Worm (Caenorhabditis elegans) whole organism, L2 larva: ENCODE results near the gene gur-4.

ENCODE experiments used
- blmp-1 ChIP-seq: sonication (generic microtip); optimal IDR thresholded peaks from 2 replicates; lab custom pipeline; 2017; ENCODE audit warnings: missing genetic modification characterization, mild to moderate bottlenecking, missing compliant biosample characterization, antibody characterized with exemption, moderate library complexity; ENCODE audit not compliant: insufficient read depth
- ceh-82 ChIP-seq: fragments of 150-350 bp; optimal IDR thresholded peaks from 2 replicates; lab custom pipeline; 2014; ENCODE audit warnings: missing biosample characterization, missing genetic modification characterization
- elt-1 ChIP-seq: fragments of 150-350 bp; optimal IDR thresholded peaks from 2 replicates; lab custom pipeline; 2014; ENCODE audit warnings: missing biosample characterization, missing genetic modification characterization
- fos-1 ChIP-seq: fragments of 150-350 bp; optimal IDR thresholded peaks from 2 replicates; lab custom pipeline; 2014; ENCODE audit warnings: missing biosample characterization, missing genetic modification characterization
- lsy-2 ChIP-seq, 2 experiments: fragments of 150-350 bp in 1 of 2; sonication (generic microtip) in 1 of 2; optimal IDR thresholded peaks; 2 replicates each; lab custom pipeline; 2014 to 2017; ENCODE audit warnings: missing biosample characterization in 2 of 2, missing genetic modification characterization in 2 of 2
- mab-5 ChIP-seq: fragments of 150-350 bp; optimal IDR thresholded peaks from 2 replicates; lab custom pipeline; 2014; ENCODE audit warnings: missing biosample characterization, missing genetic modification characterization
- mdl-1 ChIP-seq, 2 experiments: fragments of 150-350 bp in 1 of 2; sonication (generic microtip) in 1 of 2; optimal IDR thresholded peaks; 2 replicates each; lab custom pipeline; 2017; ENCODE audit warnings: missing biosample characterization in 2 of 2, missing genetic modification characterization in 2 of 2
- nhr-23 ChIP-seq: fragments of 150-350 bp; optimal IDR thresholded peaks from 2 replicates; lab custom pipeline; 2014; ENCODE audit warnings: missing biosample characterization, missing genetic modification reagents, missing genetic modification characterization
- nhr-237 ChIP-seq: fragments of 150-350 bp; optimal IDR thresholded peaks from 2 replicates; lab custom pipeline; 2014; ENCODE audit warnings: missing biosample characterization, missing genetic modification characterization
- unc-39 ChIP-seq: fragments of 150-350 bp; optimal IDR thresholded peaks from 2 replicates; lab custom pipeline; 2014; ENCODE audit warnings: missing biosample characterization, missing genetic modification characterization
- unc-55 ChIP-seq: fragments of 150-350 bp; sonication (generic microtip); optimal IDR thresholded peaks from 3 replicates; lab custom pipeline; 2014; ENCODE audit warnings: missing biosample characterization, missing genetic modification reagents, missing genetic modification characterization
- ztf-11 ChIP-seq: sonication (generic microtip); optimal IDR thresholded peaks from 2 replicates; lab custom pipeline; 2017; ENCODE audit warnings: missing biosample characterization, missing genetic modification characterization

DNA sequence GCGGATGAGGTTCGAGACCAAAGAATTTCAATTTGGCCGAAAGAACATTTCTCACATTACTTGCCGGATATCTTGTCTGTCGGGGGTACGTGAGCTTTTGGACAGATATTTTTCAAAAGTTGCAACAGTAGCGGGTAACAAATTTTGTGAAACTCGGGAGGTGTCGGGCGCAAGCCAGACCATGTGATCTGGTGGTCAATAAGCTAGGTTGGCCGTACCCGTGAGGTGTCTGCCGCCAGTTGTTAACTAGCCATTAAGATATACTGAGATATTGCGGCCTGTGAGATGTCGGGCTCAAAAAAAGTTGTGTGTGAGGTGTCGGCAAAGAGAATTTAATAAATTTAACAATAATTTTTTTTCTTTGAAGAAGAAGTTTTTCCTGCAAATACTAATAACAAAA is 13.8 kb downstream of the gur-4 start:
- TF ChIP-seq fos-1 (tag; lab: Kevin White, UChicago) = no peak
- no peak for TF ChIP-seq elt-1 (tag; lab: Kevin White, UChicago)
- TF ChIP-seq unc-55 (GFP tag; lab: Kevin White, UChicago) = no peak
- TF ChIP-seq ztf-11 = no peak
- no peak for TF ChIP-seq blmp-1
- no peak for TF ChIP-seq lsy-2 (tag; optimal IDR thresholded peaks at IDR 0.05; lab: Kevin White, UChicago)
- no peak for TF ChIP-seq ceh-82 (tag; lab: Kevin White, UChicago)
- no peak for TF ChIP-seq nhr-23 (tag; lab: Kevin White, UChicago)
- no peak for TF ChIP-seq mab-5 (tag; lab: Kevin White, UChicago)
- TF ChIP-seq mdl-1 (tag; optimal IDR thresholded peaks at IDR 0.05; lab: Kevin White, UChicago) = no peak
- no peak for TF ChIP-seq unc-39 (tag; lab: Kevin White, UChicago)
- TF ChIP-seq nhr-237 (tag; lab: Kevin White, UChicago) = no peak
